Worm (Caenorhabditis elegans): ENCODE results near the gene pigc-1.
"Not testable (repeated sequence)": the region's sequence is repeated elsewhere in the genome, so short reads cannot be mapped to it uniquely, and the experiment has no call there.

Gene pigc-1

DNA sequence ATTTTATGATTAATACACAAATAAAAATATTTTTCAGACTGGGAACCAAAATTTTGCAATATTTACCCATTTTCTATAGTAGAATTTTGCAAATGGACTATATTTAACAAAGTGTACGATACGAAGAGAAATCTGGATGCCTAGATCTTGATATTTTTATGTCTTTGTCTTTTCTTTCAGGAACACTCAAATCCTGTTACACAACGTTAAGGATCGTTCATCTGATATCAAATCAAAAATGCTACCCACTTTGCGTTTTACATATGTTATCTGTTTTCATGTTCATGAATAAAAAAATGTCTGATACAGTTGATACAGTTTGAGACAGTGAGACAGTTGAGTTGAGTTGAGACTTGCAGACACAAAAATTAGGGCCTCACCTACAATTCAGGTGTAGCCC is 46.7 kb downstream of the pigc-1 start, which contains the start of gene F49C12.1:
Gene F49C12.1, minus strand, starts transcription at position 70 of the 400 bp plus-strand sequence.
- TF ChIP-seq B0019.2 (GFP tag; conservative IDR thresholded peaks at IDR 0.05) (no peak), egrh-3 (GFP tag; IDR thresholded peaks at IDR 0.05) (no peak), F49E8.2 (tag; optimal IDR thresholded peaks at IDR 0.05; ENCODE audit: insufficient read depth) (no peak), ztf-22 (GFP tag; optimal IDR thresholded peaks at IDR 0.05) (no peak), F22D6.2 (tag; optimal IDR thresholded peaks at IDR 0.05) (no peak), hlh-26 (GFP tag; conservative IDR thresholded peaks at IDR 0.05) (no peak), let-607 (tag; optimal IDR thresholded peaks at IDR 0.05) (no peak), bed-1 (GFP tag; IDR thresholded peaks at IDR 0.05) (no peak), attf-3 (GFP tag; conservative IDR thresholded peaks at IDR 0.05) (no peak), him-1 (tag; optimal IDR thresholded peaks at IDR 0.05) (no peak), nfya-2 (GFP tag; IDR thresholded peaks at IDR 0.05) (no peak), dpl-1 (GFP tag; optimal IDR thresholded peaks at IDR 0.05) (no peak)

DNA sequence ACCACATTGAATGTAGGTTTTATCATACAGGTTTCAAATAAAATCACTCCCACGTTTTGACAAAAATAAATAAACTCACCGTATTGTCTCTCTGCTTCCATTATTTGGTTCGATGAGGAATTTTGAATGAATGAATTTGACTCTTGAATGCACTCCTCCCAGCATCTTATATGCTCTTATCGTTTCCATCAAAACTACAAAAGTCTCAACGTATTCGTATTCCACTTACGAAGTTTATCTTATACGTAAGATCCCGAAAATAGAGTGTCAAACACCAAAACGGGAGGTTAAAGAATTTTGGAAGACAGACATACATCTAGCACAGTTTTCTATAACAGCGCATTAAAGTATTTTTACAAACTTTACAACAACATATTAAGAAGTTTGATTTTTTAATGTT is 49.1 kb downstream of the pigc-1 start, which contains the start of gene nhr-264:
Gene nhr-264, minus strand, starts transcription at position 101 of the 400 bp plus-strand sequence.
- not testable (repeated sequence) for TF ChIP-seq B0035.1 (tag; optimal IDR thresholded peaks at IDR 0.05); tbx-9 (tag; optimal IDR thresholded peaks at IDR 0.05; ENCODE audit: borderline replicate concordance); attf-5 (GFP tag; optimal IDR thresholded peaks at IDR 0.05)
